Fruit fly (Drosophila melanogaster) ovary, adult (tissue): Measurements from ENCODE around the gene CG34292.

ENCODE experiments used
- CG17801 ChIP-seq: fragments of 200-800 bp; optimal IDR thresholded peaks from 2 replicates; lab custom pipeline; 2019; ENCODE audit warnings: missing biosample characterization, mild to moderate bottlenecking, missing genetic modification characterization, moderate library complexity; ENCODE audit not compliant: partially characterized antibody

Gene CG34292

dm6 chr3R:27061916-27062315 is at the start of gene CG34292:
Gene CG34292 (plus strand): TSS chr3R:27062216.
- TF ChIP-seq CG17801 (GFP tag; lab: Kevin White, UChicago), result no peak

- TF ChIP-seq CG17801 (GFP tag; lab: Kevin White, UChicago), result no peak
Measured at dm6 chr3R:27018187-27018586, 43.8 kb upstream of the CG34292 start, which contains the start of gene CG17192. Gene CG17192 (minus strand): TSS chr3R:27018287.

DNA sequence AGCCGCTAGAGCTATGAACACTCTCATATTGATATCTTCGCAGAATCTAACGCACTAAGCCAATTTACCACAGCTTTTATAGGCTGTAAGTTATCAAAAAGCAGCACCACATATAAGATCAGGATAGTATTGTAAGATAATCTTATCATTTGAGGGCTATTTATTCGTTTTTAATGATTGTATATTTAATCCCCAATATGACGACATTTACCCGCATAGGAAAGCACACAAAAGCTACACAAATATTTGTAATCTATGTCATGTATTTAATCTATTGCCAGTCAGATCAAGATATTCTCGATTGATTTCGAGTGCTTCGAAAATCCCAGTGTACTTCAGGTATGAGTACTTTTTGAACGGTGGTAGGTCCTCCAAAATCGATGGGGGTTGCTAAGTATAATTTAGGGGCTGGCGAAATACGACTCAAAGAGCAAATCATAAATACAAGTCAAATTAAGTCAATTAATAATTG is 42.3 kb upstream of the CG34292 start, which contains the start of gene CG17191:
CG17191 (minus strand) TSS at position 51 of the 472 bp plus-strand sequence.
- no peak for TF ChIP-seq CG17801 (GFP tag; lab: Kevin White, UChicago)

DNA sequence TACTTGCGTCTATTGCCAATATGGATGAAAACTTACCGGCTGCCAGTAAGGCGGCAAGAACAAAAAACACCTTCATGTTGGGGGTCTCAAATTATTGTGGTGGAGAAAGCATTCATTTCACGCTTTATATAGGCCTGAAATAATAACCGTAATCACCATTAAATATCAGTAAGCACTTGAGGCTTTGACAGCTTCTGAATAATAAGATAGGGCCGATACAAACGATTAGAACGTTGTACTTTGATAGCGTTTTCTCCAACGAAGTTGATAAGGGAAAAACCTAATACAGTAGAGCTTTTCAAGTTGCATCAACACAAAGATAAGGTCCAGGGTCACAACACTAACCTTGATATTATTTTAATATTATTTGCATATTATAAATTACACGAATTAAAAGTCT is 40.7 kb upstream of the CG34292 start, which contains the start of gene CG6283:
CG6283 (minus strand) TSS at position 101 of the 400 bp plus-strand sequence.
- no peak for TF ChIP-seq CG17801 (GFP tag; lab: Kevin White, UChicago)

DNA sequence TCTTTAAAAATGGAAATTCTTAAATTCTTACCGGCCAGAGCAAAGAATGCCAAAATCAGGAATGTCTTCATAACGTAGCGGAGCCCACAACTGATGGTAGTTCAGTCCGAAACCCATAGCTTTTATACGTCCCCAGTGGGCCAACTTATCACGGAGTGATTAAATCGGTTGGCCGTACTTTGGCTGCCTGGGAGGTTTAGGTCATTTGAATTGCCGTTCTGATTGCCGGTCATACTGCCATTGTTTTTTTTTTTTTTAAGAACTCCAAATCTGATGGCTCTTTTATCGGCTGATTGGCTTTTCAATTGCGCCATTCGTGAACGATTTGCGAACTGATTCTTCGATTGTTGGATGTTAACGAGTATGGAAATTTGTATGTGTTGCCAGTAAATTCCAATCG is 38.9 kb upstream of the CG34292 start, which contains the start of gene CG6277:
CG6277 (minus strand) TSS at position 101 of the 400 bp plus-strand sequence.
- no peak for TF ChIP-seq CG17801 (GFP tag; lab: Kevin White, UChicago)

- no peak for TF ChIP-seq CG17801 (GFP tag; lab: Kevin White, UChicago)
Measured at dm6 chr3R:27026009-27026408, 36.0 kb upstream of the CG34292 start, which contains the start of gene CG6271. Gene CG6271 (minus strand): TSS chr3R:27026109.

DNA sequence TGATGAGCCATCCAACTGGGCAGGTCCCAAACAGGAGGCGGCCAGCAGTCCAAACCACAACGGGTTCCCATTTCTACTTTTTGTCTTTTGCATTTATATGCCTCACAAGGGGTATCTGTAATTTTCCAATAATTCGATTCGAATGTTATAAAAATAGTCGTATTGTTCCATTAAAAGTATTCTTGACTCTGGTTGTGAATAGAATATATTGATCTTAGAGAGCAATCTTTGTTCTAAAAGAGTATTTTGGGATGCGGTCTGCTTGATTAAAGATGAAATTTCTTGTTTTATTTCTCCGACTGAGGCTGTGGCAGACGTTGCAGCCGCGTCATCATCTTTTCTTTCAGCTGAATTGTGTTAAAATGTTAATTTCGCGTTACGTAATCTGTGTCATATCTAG is 28.1 kb upstream of the CG34292 start:
- TF ChIP-seq CG17801 (GFP tag; lab: Kevin White, UChicago), result no peak

DNA sequence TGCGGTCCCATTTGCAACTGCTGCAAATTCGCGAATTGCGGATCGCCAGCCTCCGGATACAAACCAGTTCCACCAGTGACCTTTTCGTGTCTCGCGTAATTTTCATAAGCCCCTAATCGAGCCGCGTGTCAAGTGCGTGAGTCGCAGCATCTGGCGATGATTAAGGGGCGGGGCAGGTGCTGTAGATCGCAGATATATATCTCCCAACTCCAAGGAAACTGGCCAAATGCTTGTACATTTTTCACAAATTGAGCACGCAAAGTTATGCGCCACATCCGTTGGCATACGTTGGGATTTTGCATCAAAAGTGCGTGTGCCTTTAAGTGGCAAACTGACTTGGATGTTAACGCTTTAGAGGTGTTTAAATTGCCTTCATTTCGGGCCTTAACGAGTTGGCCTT is 22.0 kb upstream of the CG34292 start:
- no peak for TF ChIP-seq CG17801 (GFP tag; lab: Kevin White, UChicago)

DNA sequence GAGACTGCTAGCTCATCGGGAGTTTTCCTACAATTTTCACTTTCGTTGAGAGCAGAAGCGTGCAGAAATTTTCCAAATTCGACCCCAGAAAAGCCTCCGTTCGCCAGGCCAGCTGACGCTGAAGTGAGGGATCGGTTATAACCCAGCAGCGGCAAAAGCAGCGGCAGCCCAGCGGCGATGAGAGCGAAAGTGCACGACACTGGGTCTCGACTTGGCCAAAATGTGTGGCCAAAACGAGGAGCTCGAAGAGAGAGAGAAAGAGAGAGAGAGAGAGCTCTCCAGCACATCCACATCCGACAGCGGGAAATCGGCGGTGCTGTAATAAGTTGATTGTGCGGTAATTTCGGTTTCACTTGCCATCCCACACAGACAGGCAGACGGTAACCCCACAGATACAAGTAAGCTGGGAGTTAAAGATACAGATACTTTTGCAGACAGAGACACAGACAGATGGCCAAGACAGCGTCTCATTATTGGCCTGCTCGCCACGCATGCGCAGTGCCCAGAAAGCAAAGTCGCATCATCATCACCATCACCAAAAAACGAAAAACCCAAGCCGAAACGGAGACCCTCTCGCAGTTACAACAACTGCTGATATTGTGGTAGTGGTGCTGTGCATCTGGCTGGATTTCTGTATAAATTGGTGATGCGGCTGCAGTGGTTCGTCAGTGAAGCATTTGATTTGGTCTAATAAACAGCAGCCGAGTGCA is 13.3 kb upstream of the CG34292 start, which contains the start of gene TwdlT:
TwdlT (plus strand) TSS at position 660 of the 710 bp plus-strand sequence.
- no peak for TF ChIP-seq CG17801 (GFP tag; lab: Kevin White, UChicago)

DNA sequence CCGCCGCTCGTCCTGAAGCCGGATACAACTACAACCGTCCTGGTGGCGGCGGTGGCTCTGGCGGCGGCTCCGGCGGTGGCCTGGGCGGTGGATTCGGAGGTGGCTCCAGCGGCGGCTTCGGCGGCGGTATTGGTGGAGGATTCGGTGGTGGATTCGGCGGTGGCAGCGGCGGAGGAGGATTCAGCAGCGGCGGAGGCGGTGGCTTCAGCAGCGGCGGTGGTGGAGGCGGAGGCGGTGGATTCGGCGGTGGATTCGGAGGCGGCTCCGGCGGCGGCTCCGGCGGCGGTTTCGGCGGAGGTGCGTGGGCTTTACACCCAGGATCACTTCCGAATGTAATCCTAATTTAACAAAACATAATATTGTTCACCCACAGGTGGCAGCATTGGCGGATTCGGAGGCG is 12.5 kb upstream of the CG34292 start:
- TF ChIP-seq CG17801 (GFP tag; lab: Kevin White, UChicago), result no peak

dm6 chr3R:27056152-27056551 is 5.9 kb upstream of the CG34292 start:
- no peak for TF ChIP-seq CG17801 (GFP tag; lab: Kevin White, UChicago)

DNA sequence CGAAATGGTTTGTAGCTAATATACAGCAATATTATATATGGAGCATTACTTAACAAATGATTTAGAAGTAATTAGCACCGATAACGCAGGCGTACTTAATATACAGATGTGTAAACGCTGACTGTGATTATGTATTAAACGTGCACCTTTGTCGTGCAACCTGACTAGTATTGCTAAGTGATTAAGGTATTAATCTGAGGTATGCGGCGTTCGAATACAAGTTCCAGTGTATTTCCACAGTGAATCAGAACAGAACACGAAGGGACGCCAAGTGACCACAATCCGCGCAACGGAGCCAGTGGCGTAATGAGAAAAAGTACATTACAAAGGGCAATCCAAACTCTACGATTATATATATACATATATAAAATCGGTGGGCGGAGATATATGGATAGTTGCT is 2.1 kb downstream of the CG34292 start, which contains the start of gene Nep5:
Nep5 (minus strand) TSS at position 101 of the 400 bp plus-strand sequence.
- TF ChIP-seq CG17801 (GFP tag; lab: Kevin White, UChicago), result no peak

- no peak for TF ChIP-seq CG17801 (GFP tag; lab: Kevin White, UChicago)
Measured at dm6 chr3R:27065136-27065535, 3.1 kb downstream of the CG34292 start, which contains the start of gene CG43935. Gene CG43935 (plus strand): TSS chr3R:27065436.

DNA sequence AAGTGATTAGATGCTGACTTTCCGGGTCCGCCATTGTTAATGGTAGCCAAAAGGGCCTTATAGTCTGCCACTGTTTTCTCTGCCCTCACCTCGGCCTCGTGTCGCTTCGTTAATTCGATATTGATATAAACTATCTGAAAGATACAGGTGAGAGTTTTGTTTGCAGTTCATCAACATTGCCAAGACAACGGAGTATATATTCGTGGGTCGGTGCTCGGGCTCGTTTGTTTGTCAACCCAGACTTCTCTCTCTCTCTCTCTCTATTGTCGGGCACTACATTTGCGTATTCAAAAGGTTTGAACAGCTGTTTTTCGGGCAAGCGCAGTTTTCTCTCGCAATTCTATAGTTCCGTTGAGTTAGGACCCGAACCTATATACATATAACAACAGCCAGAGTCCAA is 5.3 kb downstream of the CG34292 start:
- no peak for TF ChIP-seq CG17801 (GFP tag; lab: Kevin White, UChicago)

DNA sequence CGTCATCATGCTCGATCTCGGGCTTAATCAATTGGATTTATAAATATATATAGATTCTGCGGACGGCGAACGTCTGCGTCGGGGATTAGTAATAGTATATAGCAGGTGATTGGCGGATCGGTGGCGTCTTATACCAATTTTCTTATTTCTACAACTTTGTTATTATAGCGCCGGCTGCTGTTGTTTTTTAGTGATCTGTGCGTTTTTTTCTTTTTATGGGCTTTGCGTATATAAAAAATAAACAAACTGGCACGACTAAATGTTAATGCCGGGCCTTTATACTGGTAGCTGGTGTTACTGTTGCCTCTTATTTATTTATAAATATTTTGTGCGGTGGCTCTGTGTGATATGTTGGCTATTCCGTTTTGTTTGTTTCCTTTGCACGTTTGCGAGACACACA is 7.2 kb downstream of the CG34292 start:
- TF ChIP-seq CG17801 (GFP tag; lab: Kevin White, UChicago), result no peak
